Fruit fly (Drosophila melanogaster) whole organism, embryonic: ENCODE results near the gene Cont.

Source experiments
- Adf1 ChIP-seq: fragments of 200-800 bp; sonication (Bioruptor generic); IDR thresholded peaks from 2 replicates; pipeline ENCODE4 v1.3.6; 2022; ENCODE audit warnings: missing biosample characterization, missing genetic modification characterization
- Antp ChIP-seq: fragments of 200-800 bp; sonication (Bioruptor generic); optimal IDR thresholded peaks from 3 replicates; lab custom pipeline; 2016; ENCODE audit warnings: missing biosample characterization, missing genetic modification characterization
- Atf6 ChIP-seq: fragments of 200-800 bp; sonication (Bioruptor generic); IDR thresholded peaks from 2 replicates; pipeline ENCODE4 v1.3.6; 2022; ENCODE audit warnings: missing biosample characterization, missing genetic modification characterization
- B-H2 ChIP-seq: fragments of 200-800 bp; sonication (Bioruptor generic); optimal IDR thresholded peaks from 2 replicates; lab custom pipeline; 2018; ENCODE audit warnings: missing biosample characterization, mild to moderate bottlenecking, missing genetic modification characterization
- Bteb2 ChIP-seq: fragments of 200-800 bp; sonication (Bioruptor generic); optimal IDR thresholded peaks from 2 replicates; lab custom pipeline; 2016; ENCODE audit warnings: missing biosample characterization, missing genetic modification characterization
- CG10147 ChIP-seq: fragments of 200-800 bp; sonication (Bioruptor generic); optimal IDR thresholded peaks from 2 replicates; lab custom pipeline; 2019; ENCODE audit warnings: missing biosample characterization, mild to moderate bottlenecking, missing genetic modification characterization, moderate library complexity
- CG10274 ChIP-seq: fragments of 200-800 bp; sonication (Bioruptor generic); optimal IDR thresholded peaks from 3 replicates; lab custom pipeline; 2017; ENCODE audit warnings: missing biosample characterization, mild to moderate bottlenecking, missing genetic modification characterization
- CG10959 ChIP-seq: fragments of 200-800 bp; sonication (Bioruptor generic); IDR thresholded peaks from 2 replicates; pipeline ENCODE4 v1.3.6; 2022; ENCODE audit warnings: missing biosample characterization, missing genetic modification characterization
- CG13123 ChIP-seq: fragments of 200-800 bp; sonication (Bioruptor generic); optimal IDR thresholded peaks from 2 replicates; lab custom pipeline; 2016; ENCODE audit warnings: missing biosample characterization, missing genetic modification characterization
- CG13296 ChIP-seq: fragments of 200-800 bp; sonication (Bioruptor generic); optimal IDR thresholded peaks from 3 replicates; lab custom pipeline; 2018; ENCODE audit warnings: missing biosample characterization, mild to moderate bottlenecking, missing genetic modification characterization
- CG14710 ChIP-seq: fragments of 200-800 bp; sonication (Bioruptor generic); optimal IDR thresholded peaks from 3 replicates; lab custom pipeline; 2019; ENCODE audit warnings: missing biosample characterization, mild to moderate bottlenecking, missing genetic modification characterization, moderate library complexity
- CG15601 ChIP-seq: fragments of 200-800 bp; sonication (Bioruptor generic); optimal IDR thresholded peaks from 3 replicates; lab custom pipeline; 2019; ENCODE audit warnings: missing biosample characterization, mild to moderate bottlenecking, missing genetic modification characterization, moderate library complexity
- CG1792 ChIP-seq: fragments of 200-800 bp; sonication (Bioruptor generic); optimal IDR thresholded peaks from 2 replicates; lab custom pipeline; 2016; ENCODE audit warnings: missing biosample characterization, missing genetic modification characterization
- CG18262 ChIP-seq: fragments of 200-800 bp; optimal IDR thresholded peaks from 3 replicates; lab custom pipeline; 2019; ENCODE audit warnings: missing biosample characterization, mild to moderate bottlenecking, missing genetic modification characterization, moderate library complexity
- CG2199 ChIP-seq: fragments of 200-800 bp; sonication (Bioruptor generic); IDR thresholded peaks from 3 replicates; pipeline ENCODE4 v1.3.6; 2022; ENCODE audit warnings: missing biosample characterization, missing genetic modification characterization
- CG2678 ChIP-seq: fragments of 200-800 bp; sonication (Bioruptor generic); optimal IDR thresholded peaks from 3 replicates; lab custom pipeline; 2019; ENCODE audit warnings: missing biosample characterization, mild to moderate bottlenecking, missing genetic modification characterization, moderate library complexity
- CG3726 ChIP-seq: fragments of 200-800 bp; sonication (Bioruptor generic); IDR thresholded peaks from 3 replicates; pipeline ENCODE4, ENCODE4 v1.3.6; 2022; ENCODE audit warnings: missing biosample characterization, missing genetic modification characterization
- CG5245 ChIP-seq: fragments of 200-800 bp; sonication (Bioruptor generic); optimal IDR thresholded peaks from 3 replicates; lab custom pipeline; 2016; ENCODE audit warnings: missing biosample characterization, missing genetic modification characterization
- CG8924 ChIP-seq: fragments of 200-800 bp; optimal IDR thresholded peaks from 3 replicates; lab custom pipeline; 2019; ENCODE audit warnings: missing biosample characterization, mild to moderate bottlenecking, missing genetic modification characterization, moderate library complexity
- CG9797 ChIP-seq: fragments of 200-800 bp; sonication (Bioruptor generic); optimal IDR thresholded peaks from 3 replicates; lab custom pipeline; 2018; ENCODE audit warnings: missing biosample characterization, mild to moderate bottlenecking, missing genetic modification characterization
- Chrac-16 ChIP-seq: fragments of 200-800 bp; sonication (Bioruptor generic); optimal IDR thresholded peaks from 3 replicates; lab custom pipeline; 2016; ENCODE audit warnings: missing biosample characterization, missing genetic modification characterization
- D19A ChIP-seq: fragments of 200-800 bp; optimal IDR thresholded peaks from 3 replicates; lab custom pipeline; 2019; ENCODE audit warnings: missing biosample characterization, mild to moderate bottlenecking, missing genetic modification characterization, moderate library complexity
- GATAe ChIP-seq: fragments of 200-800 bp; sonication (Bioruptor generic); conservative IDR thresholded peaks from 2 replicates; pipeline ENCODE4 v1.3.6; 2022; ENCODE audit warnings: missing biosample characterization, missing genetic modification characterization
- Gsc ChIP-seq: fragments of 200-800 bp; sonication (Bioruptor generic); IDR thresholded peaks from 2 replicates; pipeline ENCODE4 v1.3.6; 2022; ENCODE audit warnings: missing biosample characterization, missing genetic modification characterization
- Kr ChIP-seq: fragments of 200-800 bp; sonication (Bioruptor generic); optimal IDR thresholded peaks from 2 replicates; lab custom pipeline; 2017; ENCODE audit warnings: missing biosample characterization, mild to moderate bottlenecking, missing genetic modification characterization
- Mad ChIP-seq: fragments of 200-800 bp; sonication (Bioruptor generic); optimal IDR thresholded peaks from 2 replicates; lab custom pipeline; 2016; ENCODE audit warnings: missing biosample characterization, missing genetic modification characterization
- Optix ChIP-seq: fragments of 200-800 bp; sonication (Bioruptor generic); IDR thresholded peaks from 3 replicates; pipeline ENCODE4 v1.3.6; 2022; ENCODE audit warnings: missing biosample characterization, missing genetic modification characterization
- Pdp1 ChIP-seq, 2 experiments: fragments of 200-800 bp; sonication (Bioruptor generic); optimal IDR thresholded peaks; 3 replicates each; lab custom pipeline; 2016; ENCODE audit warnings: missing biosample characterization in 2 of 2, missing genetic modification characterization in 2 of 2, mild to moderate bottlenecking in 1 of 2, moderate library complexity in 1 of 2
- Ptx1 ChIP-seq: fragments of 200-800 bp; sonication (Bioruptor generic); IDR thresholded peaks from 2 replicates; pipeline ENCODE4 v1.3.6; 2022; ENCODE audit warnings: missing biosample characterization, missing genetic modification characterization
- Side ChIP-seq: fragments of 200-800 bp; sonication (Bioruptor generic); optimal IDR thresholded peaks from 2 replicates; lab custom pipeline; 2016; ENCODE audit warnings: missing biosample characterization, missing genetic modification characterization
- Sox102F ChIP-seq: fragments of 200-800 bp; sonication (Bioruptor generic); optimal IDR thresholded peaks from 2 replicates; lab custom pipeline; 2018; ENCODE audit warnings: missing biosample characterization, mild to moderate bottlenecking, missing genetic modification characterization, moderate library complexity
- ap ChIP-seq: fragments of 200-800 bp; sonication (Bioruptor generic); IDR thresholded peaks from 2 replicates; pipeline ENCODE4 v1.3.6; 2022; ENCODE audit warnings: missing biosample characterization, missing genetic modification characterization
- ash1 ChIP-seq: fragments of 200-800 bp; sonication (Bioruptor generic); optimal IDR thresholded peaks from 2 replicates; lab custom pipeline; 2018; ENCODE audit warnings: missing biosample characterization, mild to moderate bottlenecking, missing genetic modification characterization
- bsh ChIP-seq, 2 experiments: fragments of 200-800 bp; sonication (Bioruptor generic); optimal IDR thresholded peaks; 2 replicates each; lab custom pipeline; 2017 to 2018; ENCODE audit warnings: mild to moderate bottlenecking in 2 of 2, missing biosample characterization in 2 of 2, missing genetic modification characterization in 2 of 2, moderate library complexity in 1 of 2
- chn ChIP-seq: fragments of 200-800 bp; sonication (Bioruptor generic); optimal IDR thresholded peaks from 2 replicates; lab custom pipeline; 2016; ENCODE audit warnings: missing biosample characterization, missing genetic modification characterization
- esg ChIP-seq: fragments of 200-800 bp; sonication (Bioruptor generic); conservative IDR thresholded peaks from 2 replicates; pipeline ENCODE4 v1.3.6; 2022; ENCODE audit warnings: missing biosample characterization, missing genetic modification characterization
- fd102C ChIP-seq: fragments of 200-800 bp; sonication (Bioruptor generic); optimal IDR thresholded peaks from 2 replicates; lab custom pipeline; 2018; ENCODE audit warnings: missing biosample characterization, mild to moderate bottlenecking, missing genetic modification characterization, moderate library complexity
- ham ChIP-seq: fragments of 200-800 bp; sonication (Bioruptor generic); IDR thresholded peaks from 2 replicates; pipeline ENCODE4 v1.3.6; 2022; ENCODE audit warnings: missing biosample characterization, missing genetic modification characterization
- hbn ChIP-seq: fragments of 200-800 bp; sonication (Bioruptor generic); IDR thresholded peaks from 2 replicates; pipeline ENCODE4 v1.3.6; 2022; ENCODE audit warnings: missing biosample characterization, missing genetic modification characterization; ENCODE audit not compliant: partially characterized antibody
- nau ChIP-seq: fragments of 200-800 bp; sonication (Bioruptor generic); optimal IDR thresholded peaks from 3 replicates; lab custom pipeline; 2017; ENCODE audit warnings: missing biosample characterization, mild to moderate bottlenecking, missing genetic modification characterization, missing genetic modification reagents
- odd ChIP-seq: fragments of 200-800 bp; sonication (Bioruptor generic); optimal IDR thresholded peaks from 2 replicates; lab custom pipeline; 2017; ENCODE audit warnings: missing biosample characterization, mild to moderate bottlenecking, missing genetic modification characterization
- pros ChIP-seq: fragments of 200-800 bp; sonication (Bioruptor generic); optimal IDR thresholded peaks from 3 replicates; lab custom pipeline; 2019; ENCODE audit warnings: missing biosample characterization, mild to moderate bottlenecking, missing genetic modification characterization, moderate library complexity
- seq ChIP-seq: fragments of 200-800 bp; sonication (Bioruptor generic); IDR thresholded peaks from 2 replicates; pipeline ENCODE4 v1.3.6; 2022; ENCODE audit warnings: missing biosample characterization, missing genetic modification characterization
- tgo ChIP-seq: fragments of 200-800 bp; sonication (Bioruptor generic); IDR thresholded peaks from 3 replicates; pipeline ENCODE4 v1.3.6; 2022; ENCODE audit warnings: missing biosample characterization, missing genetic modification characterization
- trh ChIP-seq: fragments of 200-800 bp; sonication (Bioruptor generic); optimal IDR thresholded peaks from 2 replicates; lab custom pipeline; 2016; ENCODE audit warnings: missing biosample characterization, missing genetic modification characterization
- ttk ChIP-seq: fragments of 200-800 bp; sonication (Bioruptor generic); IDR thresholded peaks from 2 replicates; pipeline ENCODE4 v2.1.2; 2022; ENCODE audit warnings: missing biosample characterization, missing genetic modification characterization
- unc-4 ChIP-seq: fragments of 200-800 bp; sonication (Bioruptor generic); IDR thresholded peaks from 2 replicates; pipeline ENCODE4 v1.3.6; 2022; ENCODE audit warnings: missing biosample characterization, missing genetic modification characterization; ENCODE audit not compliant: partially characterized antibody
- zen ChIP-seq: fragments of 200-800 bp; sonication (Bioruptor generic); optimal IDR thresholded peaks from 3 replicates; lab custom pipeline; 2018; ENCODE audit warnings: missing biosample characterization, mild to moderate bottlenecking, missing genetic modification characterization, moderate library complexity

Cont gene

DNA sequence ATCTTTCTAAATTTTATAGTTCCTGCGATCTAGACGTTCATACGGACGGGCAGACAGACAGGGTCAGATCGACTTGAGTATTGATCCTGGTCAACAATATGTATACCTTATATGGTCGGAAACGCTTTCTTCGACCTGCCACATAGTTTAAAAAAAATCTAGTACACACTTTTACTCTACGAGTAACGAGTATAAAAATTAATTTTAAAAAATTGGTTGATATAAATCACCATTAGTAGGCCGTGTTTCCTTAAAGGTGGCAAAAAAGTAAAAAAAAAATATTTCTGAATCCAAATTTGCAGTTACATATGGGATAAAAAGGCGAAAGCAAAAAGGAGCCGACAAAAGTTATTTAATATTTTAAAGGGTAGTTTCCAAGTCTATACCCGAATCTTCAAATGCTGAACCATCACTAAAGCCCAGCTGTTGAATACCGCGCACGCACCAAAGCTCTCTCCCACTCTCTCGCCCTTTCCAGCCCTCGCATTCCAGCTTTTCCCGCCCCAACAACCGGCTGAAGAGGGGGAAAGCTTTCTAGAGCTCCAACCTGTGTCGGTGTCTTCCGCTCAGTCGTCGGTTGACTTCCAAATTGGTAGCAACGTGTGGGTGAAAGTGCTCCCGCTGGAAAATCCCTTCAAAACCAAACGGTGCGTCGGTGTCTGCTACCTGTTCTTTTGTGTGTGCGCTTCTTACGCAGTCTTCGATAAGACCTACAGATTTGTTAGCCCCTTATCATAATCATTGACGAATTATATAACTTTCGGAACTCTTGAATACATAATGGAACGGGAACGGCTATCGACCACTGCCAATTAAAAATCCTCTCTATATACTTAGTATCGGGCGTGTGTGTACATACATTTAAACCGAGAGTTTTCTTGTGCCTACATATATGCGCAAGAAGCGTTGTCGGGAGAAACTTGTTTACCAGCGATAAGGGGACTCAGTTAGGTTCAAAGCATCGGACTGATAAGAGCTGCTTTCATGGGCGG, 2.4 kb upstream of the Cont start, which contains the start of gene Sfxn1-3 (continued):
- TF ChIP-seq trh (GFP tag; lab: Kevin White, UChicago), result no peak
- TF ChIP-seq hbn (GFP tag; lab: Robert Waterston, UW), result peak; percentile 39; the same call in 1 of the 2 replicates
- TF ChIP-seq CG1792 (GFP tag; lab: Kevin White, UChicago), result peak; percentile 49
- TF ChIP-seq fd102C, result no peak
- TF ChIP-seq Antp (GFP tag; lab: Kevin White, UChicago), result peak; percentile 30
- TF ChIP-seq Ptx1 (GFP tag; lab: Robert Waterston, UW), result peak; percentile 24; the same call in 1 of the 2 replicates
- no peak for TF ChIP-seq CG3726 (GFP tag; lab: Robert Waterston, UW)
- no peak for TF ChIP-seq ham (GFP tag; lab: Robert Waterston, UW)
- TF ChIP-seq CG18262 (tag; lab: Kevin White, UChicago), result peak; percentile 28
- peak; percentile 62 for TF ChIP-seq odd (GFP tag; lab: Kevin White, UChicago)
- TF ChIP-seq Mad (GFP tag; lab: Kevin White, UChicago), result peak; percentile 13
- TF ChIP-seq CG13123 (GFP tag; lab: Kevin White, UChicago), result no peak
- no peak for TF ChIP-seq GATAe (GFP tag; lab: Robert Waterston, UW)
- TF ChIP-seq ash1 (GFP tag; lab: Kevin White, UChicago), result peak; percentile 65
- TF ChIP-seq seq (GFP tag; lab: Robert Waterston, UW), result peak; percentile 68; the same call in 1 of the 2 replicates
- TF ChIP-seq Kr (GFP tag; lab: Kevin White, UChicago), result no peak
- no peak for TF ChIP-seq esg (GFP tag; lab: Robert Waterston, UW)
- no peak for TF ChIP-seq CG10274
- peak; percentile 61; the same call in 1 of the 2 replicates for TF ChIP-seq Adf1 (GFP tag; lab: Robert Waterston, UW)
- TF ChIP-seq Sox102F (GFP tag; lab: Kevin White, UChicago), result no peak
- peak; percentile 1 for TF ChIP-seq CG5245
- no peak for TF ChIP-seq Gsc (GFP tag; lab: Robert Waterston, UW)
- TF ChIP-seq Side (GFP tag; lab: Kevin White, UChicago), result no peak
- peak; percentile 40 for TF ChIP-seq CG15601 (tag; lab: Kevin White, UChicago)
- TF ChIP-seq Chrac-16, result no peak
- TF ChIP-seq tgo (GFP tag; lab: Robert Waterston, UW), result no peak
- TF ChIP-seq Optix (GFP tag; lab: Robert Waterston, UW), result peak; percentile 21; the same call in 1 of the 3 replicates
- TF ChIP-seq CG13296, result peak; percentile 60
- TF ChIP-seq CG2199, result no peak
- TF ChIP-seq CG9797 (GFP tag; lab: Kevin White, UChicago), result no peak
- peak; percentile 7 for TF ChIP-seq CG10147 (GFP tag; lab: Kevin White, UChicago)
- TF ChIP-seq zen (tag; lab: Kevin White, UChicago), result no peak
- TF ChIP-seq chn (GFP tag; lab: Kevin White, UChicago), result peak; percentile 9
- no peak for TF ChIP-seq unc-4 (GFP tag; lab: Robert Waterston, UW)
- peak; percentile 64 for TF ChIP-seq B-H2
- no peak for TF ChIP-seq Bteb2 (GFP tag; lab: Kevin White, UChicago)
- peak; percentile 2 for TF ChIP-seq CG14710 (tag; lab: Kevin White, UChicago)
- peak; percentile 24 for TF ChIP-seq Atf6
- TF ChIP-seq ttk, result peak; percentile 55; the same call in 1 of the 2 replicates
- TF ChIP-seq Pdp1 (GFP tag; optimal IDR thresholded peaks at IDR 0.05; lab: Kevin White, UChicago), result peak; percentile 13 to 99
- peak; percentile 65 for TF ChIP-seq pros (GFP tag; lab: Kevin White, UChicago)
- peak; percentile 24 for TF ChIP-seq D19A
- TF ChIP-seq nau, result peak; percentile 68
- TF ChIP-seq CG10959, result no peak
- peak; percentile 26 to 42 for TF ChIP-seq bsh (GFP tag; optimal IDR thresholded peaks at IDR 0.05; lab: Kevin White, UChicago)
- TF ChIP-seq ap (GFP tag; lab: Robert Waterston, UW), result peak; percentile 54; the same call in 1 of the 2 replicates
- peak; percentile 55 for TF ChIP-seq CG2678 (tag; lab: Kevin White, UChicago)
- peak; percentile 24 for TF ChIP-seq CG8924 (tag; lab: Kevin White, UChicago)
